Worm (Caenorhabditis elegans) whole organism, late embryonic: ENCODE results near the gene Y116F11B.2.

Experiments used
- K02D7.2 ChIP-seq: sonication (generic microtip); optimal IDR thresholded peaks from 2 replicates; lab custom pipeline; 2017; ENCODE audit warnings: mild to moderate bottlenecking, missing genetic modification characterization, missing compliant biosample characterization
- ceh-45 ChIP-seq: fragments of 200-800 bp; sonication (Bioruptor generic); IDR thresholded peaks from 2 replicates; pipeline ENCODE4 v1.3.6; 2022; ENCODE audit warnings: missing genetic modification reagents, missing genetic modification characterization, missing compliant biosample characterization
- fax-1 ChIP-seq: sonication (generic microtip); optimal IDR thresholded peaks from 2 replicates; lab custom pipeline; 2016; ENCODE audit warnings: missing genotype, missing genetic modification characterization, missing compliant biosample characterization
- fkh-10 ChIP-seq: fragments of 150-350 bp; optimal IDR thresholded peaks from 2 replicates; lab custom pipeline; 2014; ENCODE audit warnings: missing biosample characterization, missing genetic modification reagents, missing genetic modification characterization
- lin-11 ChIP-seq: fragments of 200-800 bp; sonication (Bioruptor generic); optimal IDR thresholded peaks from 2 replicates; lab custom pipeline; 2018; ENCODE audit warnings: mild to moderate bottlenecking, missing genetic modification characterization, missing compliant biosample characterization
- pag-3 ChIP-seq: sonication (generic microtip); optimal IDR thresholded peaks from 2 replicates; lab custom pipeline; 2016; ENCODE audit warnings: missing compliant biosample characterization, missing genetic modification characterization, borderline replicate concordance

Gene Y116F11B.2

ce11 chrV:19752879-19753278 is 48.1 kb downstream of the Y116F11B.2 start:
- TF ChIP-seq K02D7.2 (no peak), ceh-45 (GFP tag; lab: Robert Waterston, UW) (no peak), fax-1 (tag; lab: Kevin White, UChicago) (no peak), pag-3 (tag; lab: Kevin White, UChicago) (peak; percentile 38)

ce11 chrV:19751124-19751523 is 49.8 kb downstream of the Y116F11B.2 start, which contains the start of gene clec-49:
Gene clec-49, minus strand, starts transcription at chrV:19751226.
- TF ChIP-seq lin-11 (tag; lab: Kevin White, UChicago): no peak
- no peak for TF ChIP-seq fkh-10 (GFP tag; lab: Kevin White, UChicago)
